Fruit fly (Drosophila melanogaster) whole organism, embryonic: ENCODE measurements around the gene rols.

Source experiments
- ATbp ChIP-seq: fragments of 200-800 bp; sonication (Bioruptor generic); optimal IDR thresholded peaks from 2 replicates; lab custom pipeline; 2017; ENCODE audit warnings: missing biosample characterization, mild to moderate bottlenecking, missing genetic modification characterization, missing genetic modification reagents
- Atf6 ChIP-seq: fragments of 200-800 bp; sonication (Bioruptor generic); IDR thresholded peaks from 2 replicates; pipeline ENCODE4 v1.3.6; 2022; ENCODE audit warnings: missing biosample characterization, missing genetic modification characterization
- Bdp1 ChIP-seq: fragments of 200-800 bp; sonication (Bioruptor generic); optimal IDR thresholded peaks from 3 replicates; lab custom pipeline; 2016; ENCODE audit warnings: missing biosample characterization, missing genetic modification characterization
- BtbVII ChIP-seq: fragments of 200-800 bp; sonication (Bioruptor generic); optimal IDR thresholded peaks from 3 replicates; lab custom pipeline; 2017; ENCODE audit warnings: missing biosample characterization, mild to moderate bottlenecking, missing genetic modification characterization
- CG10147 ChIP-seq: fragments of 200-800 bp; sonication (Bioruptor generic); optimal IDR thresholded peaks from 2 replicates; lab custom pipeline; 2019; ENCODE audit warnings: missing biosample characterization, mild to moderate bottlenecking, missing genetic modification characterization, moderate library complexity
- CG10267 ChIP-seq: fragments of 200-800 bp; sonication (Bioruptor generic); optimal IDR thresholded peaks from 2 replicates; lab custom pipeline; 2018; ENCODE audit warnings: missing biosample characterization, mild to moderate bottlenecking, missing genetic modification characterization, moderate library complexity
- CG10654 ChIP-seq: fragments of 200-800 bp; sonication (Bioruptor generic); optimal IDR thresholded peaks from 2 replicates; lab custom pipeline; 2016; ENCODE audit warnings: missing biosample characterization, missing genetic modification characterization
- CG12071 ChIP-seq: fragments of 200-800 bp; sonication (Bioruptor generic); optimal IDR thresholded peaks from 3 replicates; lab custom pipeline; 2018; ENCODE audit warnings: missing biosample characterization, mild to moderate bottlenecking, missing genetic modification characterization
- CG13424 ChIP-seq: fragments of 200-800 bp; sonication (Bioruptor generic); optimal IDR thresholded peaks from 2 replicates; lab custom pipeline; 2019; ENCODE audit warnings: missing biosample characterization, mild to moderate bottlenecking, missing genetic modification characterization, moderate library complexity
- CG14441 ChIP-seq: fragments of 200-800 bp; sonication (Bioruptor generic); IDR thresholded peaks from 2 replicates; pipeline ENCODE4 v1.3.6; 2022; ENCODE audit warnings: missing biosample characterization, missing genetic modification characterization
- CG14710 ChIP-seq: fragments of 200-800 bp; sonication (Bioruptor generic); optimal IDR thresholded peaks from 3 replicates; lab custom pipeline; 2019; ENCODE audit warnings: missing biosample characterization, mild to moderate bottlenecking, missing genetic modification characterization, moderate library complexity
- CG17385 ChIP-seq: fragments of 200-800 bp; sonication (Bioruptor generic); optimal IDR thresholded peaks from 3 replicates; lab custom pipeline; 2018; ENCODE audit warnings: missing biosample characterization, mild to moderate bottlenecking, missing genetic modification characterization
- CG32767 ChIP-seq: fragments of 200-800 bp; sonication (Bioruptor generic); IDR thresholded peaks from 2 replicates; pipeline ENCODE4 v1.3.6; 2022; ENCODE audit warnings: missing biosample characterization, missing genetic modification characterization
- CG4282 ChIP-seq: fragments of 200-800 bp; sonication (Bioruptor generic); optimal IDR thresholded peaks from 2 replicates; lab custom pipeline; 2016; ENCODE audit warnings: missing biosample characterization, missing genetic modification characterization
- CG6791 ChIP-seq: fragments of 200-800 bp; sonication (Bioruptor generic); IDR thresholded peaks from 3 replicates; pipeline ENCODE4 v1.3.6; 2022; ENCODE audit warnings: missing biosample characterization, missing genetic modification characterization; ENCODE audit not compliant: partially characterized antibody
- CG6813 ChIP-seq: fragments of 200-800 bp; sonication (Bioruptor generic); optimal IDR thresholded peaks from 2 replicates; lab custom pipeline; 2017; ENCODE audit warnings: missing biosample characterization, missing genetic modification characterization, mild to moderate bottlenecking, moderate library complexity, missing genetic modification reagents
- CG8281 ChIP-seq: fragments of 200-800 bp; sonication (Bioruptor generic); optimal IDR thresholded peaks from 2 replicates; lab custom pipeline; 2018; ENCODE audit warnings: missing biosample characterization, mild to moderate bottlenecking, missing genetic modification characterization, moderate library complexity
- CG8388 ChIP-seq: fragments of 200-800 bp; sonication (Bioruptor generic); optimal IDR thresholded peaks from 2 replicates; lab custom pipeline; 2019; ENCODE audit warnings: missing biosample characterization, mild to moderate bottlenecking, missing genetic modification characterization, moderate library complexity
- CG8924 ChIP-seq: fragments of 200-800 bp; optimal IDR thresholded peaks from 3 replicates; lab custom pipeline; 2019; ENCODE audit warnings: missing biosample characterization, mild to moderate bottlenecking, missing genetic modification characterization, moderate library complexity
- CrebB ChIP-seq: fragments of 200-800 bp; sonication (Bioruptor generic); optimal IDR thresholded peaks from 3 replicates; lab custom pipeline; 2018; ENCODE audit warnings: missing biosample characterization, mild to moderate bottlenecking, missing genetic modification characterization
- D ChIP-seq, 2 experiments: fragments of 200-800 bp in 1 of 2; fragments of >200 bp in 1 of 2; sonication (Bioruptor generic) in 1 of 2; optimal IDR thresholded peaks; 2 replicates in 1 of 2; 3 replicates in 1 of 2; lab custom pipeline; 2017; ENCODE audit warnings: mild to moderate bottlenecking in 1 of 2, missing biosample characterization in 1 of 2, missing genetic modification characterization in 1 of 2, missing genetic modification reagents in 1 of 2
- Fer1 ChIP-seq: fragments of 200-800 bp; sonication (Bioruptor generic); optimal IDR thresholded peaks from 2 replicates; lab custom pipeline; 2017; ENCODE audit warnings: missing biosample characterization, mild to moderate bottlenecking, missing genetic modification characterization
- Hr78 ChIP-seq, 2 experiments: fragments of 200-800 bp in 1 of 2; fragments of >200 bp in 1 of 2; sonication (Bioruptor generic) in 1 of 2; optimal IDR thresholded peaks; 2 replicates each; lab custom pipeline; 2017 to 2019; ENCODE audit warnings: missing biosample characterization in 2 of 2, missing genetic modification characterization in 2 of 2, mild to moderate bottlenecking in 1 of 2, moderate library complexity in 1 of 2
- Hsf ChIP-seq: fragments of 200-800 bp; sonication (Bioruptor generic); optimal IDR thresholded peaks from 3 replicates; lab custom pipeline; 2016; ENCODE audit warnings: missing biosample characterization, missing genetic modification characterization
- Kr ChIP-seq: fragments of 200-800 bp; sonication (Bioruptor generic); optimal IDR thresholded peaks from 2 replicates; lab custom pipeline; 2017; ENCODE audit warnings: missing biosample characterization, mild to moderate bottlenecking, missing genetic modification characterization
- Lim3 ChIP-seq: fragments of 200-800 bp; sonication (Bioruptor generic); IDR thresholded peaks from 2 replicates; pipeline ENCODE4 v1.3.6; 2022; ENCODE audit warnings: missing biosample characterization, missing genetic modification characterization
- Optix ChIP-seq: fragments of 200-800 bp; sonication (Bioruptor generic); IDR thresholded peaks from 3 replicates; pipeline ENCODE4 v1.3.6; 2022; ENCODE audit warnings: missing biosample characterization, missing genetic modification characterization
- PHDP ChIP-seq: fragments of 200-800 bp; sonication (Bioruptor generic); optimal IDR thresholded peaks from 3 replicates; lab custom pipeline; 2018; ENCODE audit warnings: missing biosample characterization, mild to moderate bottlenecking, missing genetic modification characterization, moderate library complexity
- Ravus ChIP-seq: fragments of 200-800 bp; sonication (Bioruptor generic); IDR thresholded peaks from 2 replicates; pipeline ENCODE4 v1.3.6; 2022; ENCODE audit warnings: missing biosample characterization, missing genetic modification characterization
- Rfx ChIP-seq: fragments of 200-800 bp; sonication (Bioruptor generic); IDR thresholded peaks from 2 replicates; pipeline ENCODE4 v1.3.6; 2022; ENCODE audit warnings: missing biosample characterization, missing genetic modification characterization
- Taf1 ChIP-seq: fragments of 200-800 bp; sonication (Bioruptor generic); IDR thresholded peaks from 2 replicates; pipeline ENCODE4 v1.3.6; 2022; ENCODE audit warnings: missing biosample characterization, missing genetic modification characterization
- Xrp1 ChIP-seq: fragments of 200-800 bp; sonication (Bioruptor generic); IDR thresholded peaks from 2 replicates; pipeline ENCODE4 v1.3.6; 2022; ENCODE audit warnings: missing biosample characterization, missing genetic modification characterization
- chif ChIP-seq, 2 experiments: fragments of 200-800 bp; sonication (Bioruptor generic); optimal IDR thresholded peaks; 3 replicates each; lab custom pipeline; 2016; ENCODE audit warnings: missing biosample characterization in 2 of 2, missing genetic modification characterization in 2 of 2
- chn ChIP-seq: fragments of 200-800 bp; sonication (Bioruptor generic); optimal IDR thresholded peaks from 2 replicates; lab custom pipeline; 2016; ENCODE audit warnings: missing biosample characterization, missing genetic modification characterization
- disco-r ChIP-seq: fragments of 200-800 bp; sonication (Bioruptor generic); optimal IDR thresholded peaks from 2 replicates; lab custom pipeline; 2016; ENCODE audit warnings: missing biosample characterization, missing genetic modification characterization
- en ChIP-seq: fragments of 200-800 bp; sonication (Bioruptor generic); optimal IDR thresholded peaks from 2 replicates; lab custom pipeline; 2016; ENCODE audit warnings: missing biosample characterization, missing genetic modification characterization
- esg ChIP-seq: fragments of 200-800 bp; sonication (Bioruptor generic); conservative IDR thresholded peaks from 2 replicates; pipeline ENCODE4 v1.3.6; 2022; ENCODE audit warnings: missing biosample characterization, missing genetic modification characterization
- ewg ChIP-seq: fragments of 200-800 bp; sonication (Bioruptor generic); optimal IDR thresholded peaks from 3 replicates; lab custom pipeline; 2017; ENCODE audit warnings: mild to moderate bottlenecking, missing biosample characterization, missing genetic modification reagents, missing genetic modification characterization
- exex ChIP-seq: fragments of 200-800 bp; sonication (Bioruptor generic); optimal IDR thresholded peaks from 4 replicates; lab custom pipeline; 2018; ENCODE audit warnings: missing biosample characterization, mild to moderate bottlenecking, missing genetic modification characterization, moderate library complexity
- fd64A ChIP-seq: fragments of 200-800 bp; sonication (Bioruptor generic); optimal IDR thresholded peaks from 3 replicates; lab custom pipeline; 2018; ENCODE audit warnings: missing biosample characterization, mild to moderate bottlenecking, missing genetic modification characterization
- gcm ChIP-seq: fragments of 200-800 bp; sonication (Bioruptor generic); optimal IDR thresholded peaks from 2 replicates; lab custom pipeline; 2019; ENCODE audit warnings: missing biosample characterization, mild to moderate bottlenecking, missing genetic modification characterization, moderate library complexity
- org-1 ChIP-seq: fragments of 200-800 bp; sonication (Bioruptor generic); optimal IDR thresholded peaks from 2 replicates; lab custom pipeline; 2017; ENCODE audit warnings: missing biosample characterization, missing genetic modification characterization
- ranshi ChIP-seq: fragments of 200-800 bp; sonication (Bioruptor generic); IDR thresholded peaks from 2 replicates; pipeline ENCODE4 v1.3.6; 2022; ENCODE audit warnings: missing biosample characterization, missing genetic modification characterization
- schlank ChIP-seq: fragments of 200-800 bp; sonication (Bioruptor generic); optimal IDR thresholded peaks from 2 replicates; lab custom pipeline; 2018; ENCODE audit warnings: missing biosample characterization, mild to moderate bottlenecking, missing genetic modification characterization
- tap ChIP-seq: fragments of 200-800 bp; optimal IDR thresholded peaks from 3 replicates; lab custom pipeline; 2019; ENCODE audit warnings: missing biosample characterization, mild to moderate bottlenecking, missing genetic modification characterization, moderate library complexity
- unc-4 ChIP-seq: fragments of 200-800 bp; sonication (Bioruptor generic); IDR thresholded peaks from 2 replicates; pipeline ENCODE4 v1.3.6; 2022; ENCODE audit warnings: missing biosample characterization, missing genetic modification characterization; ENCODE audit not compliant: partially characterized antibody
- vfl ChIP-seq: fragments of 200-800 bp; sonication (Bioruptor generic); optimal IDR thresholded peaks from 2 replicates; lab custom pipeline; 2016; ENCODE audit warnings: missing biosample characterization, missing genetic modification characterization
- wek ChIP-seq: fragments of 200-800 bp; sonication (Bioruptor generic); optimal IDR thresholded peaks from 3 replicates; lab custom pipeline; 2018; ENCODE audit warnings: missing biosample characterization, mild to moderate bottlenecking, missing genetic modification characterization, moderate library complexity

The rols gene

dm6 chr3L:12078551-12079318, 14.1 kb upstream of the rols start (continued):
- TF ChIP-seq wek (GFP tag; lab: Kevin White, UChicago): peak; percentile 42
- no peak for TF ChIP-seq chn (GFP tag; lab: Kevin White, UChicago)
- TF ChIP-seq Taf1 (GFP tag; lab: Robert Waterston, UW): no peak
- TF ChIP-seq Rfx: 0 out of 2 replicates have a peak, but pooled peaks have one; percentile 18
- TF ChIP-seq ranshi (GFP tag; lab: Robert Waterston, UW): no peak
- TF ChIP-seq ewg (GFP tag; lab: Kevin White, UChicago): no peak
- no peak for TF ChIP-seq esg
- no peak for TF ChIP-seq CG4282
- no peak for TF ChIP-seq D (optimal IDR thresholded peaks at IDR 0.05; lab: Kevin White, UChicago)
- peak; percentile 27 for TF ChIP-seq D (GFP tag; optimal IDR thresholded peaks at IDR 0.05; lab: Kevin White, UChicago)
- no peak for TF ChIP-seq chif (GFP tag; optimal IDR thresholded peaks at IDR 0.05; lab: Kevin White, UChicago)
- TF ChIP-seq BtbVII (GFP tag; lab: Kevin White, UChicago): peak; percentile 43
- no peak for TF ChIP-seq unc-4
- TF ChIP-seq gcm (GFP tag; lab: Kevin White, UChicago): no peak
- no peak for TF ChIP-seq Hsf (GFP tag; lab: Kevin White, UChicago)
- peak; percentile 23 for TF ChIP-seq CG6813 (GFP tag; lab: Kevin White, UChicago)
- peak; percentile 61 for TF ChIP-seq ATbp (GFP tag; lab: Kevin White, UChicago)
- peak; percentile 10 for TF ChIP-seq CrebB (tag; lab: Kevin White, UChicago)
- TF ChIP-seq CG10267 (tag; lab: Kevin White, UChicago): no peak
- TF ChIP-seq en (GFP tag; lab: Kevin White, UChicago): no peak
- peak; percentile 53 for TF ChIP-seq fd64A (GFP tag; lab: Kevin White, UChicago)
- peak; percentile 32; the same call in 1 of the 2 replicates for TF ChIP-seq Xrp1
- TF ChIP-seq disco-r (GFP tag; lab: Kevin White, UChicago): no peak
- peak; percentile 19 for TF ChIP-seq Kr (GFP tag; lab: Kevin White, UChicago)
- TF ChIP-seq CG17385 (GFP tag; lab: Kevin White, UChicago): peak; percentile 37
- peak; percentile 35 for TF ChIP-seq CG12071 (GFP tag; lab: Kevin White, UChicago)
- no peak for TF ChIP-seq schlank (tag; lab: Kevin White, UChicago)
- peak; percentile 65 for TF ChIP-seq CG8281 (tag; lab: Kevin White, UChicago)
- peak in 1 of 2 experiments; percentile 0 for TF ChIP-seq Hr78 (GFP tag; optimal IDR thresholded peaks at IDR 0.05; lab: Kevin White, UChicago)
- peak; percentile 24 for TF ChIP-seq exex
- TF ChIP-seq org-1 (GFP tag; lab: Kevin White, UChicago): no peak
- TF ChIP-seq PHDP: peak; percentile 13
- TF ChIP-seq vfl (GFP tag; lab: Kevin White, UChicago): no peak
- TF ChIP-seq CG13424 (tag; lab: Kevin White, UChicago): peak; percentile 27
- TF ChIP-seq CG10147 (GFP tag; lab: Kevin White, UChicago): no peak
- TF ChIP-seq CG6791: no peak
- no peak for TF ChIP-seq CG14441 (GFP tag; lab: Robert Waterston, UW)
- TF ChIP-seq Bdp1 (GFP tag; lab: Kevin White, UChicago): no peak
- TF ChIP-seq Lim3: no peak
- TF ChIP-seq CG8924: peak; percentile 26
- TF ChIP-seq CG32767 (GFP tag; lab: Robert Waterston, UW): no peak
- peak; percentile 47 for TF ChIP-seq CG14710 (tag; lab: Kevin White, UChicago)
- no peak for TF ChIP-seq CG10654 (GFP tag; lab: Kevin White, UChicago)
- TF ChIP-seq CG8388 (GFP tag; lab: Kevin White, UChicago): no peak
- no peak for TF ChIP-seq Ravus (GFP tag; lab: Robert Waterston, UW)
- TF ChIP-seq Optix (GFP tag; lab: Robert Waterston, UW): no peak
- TF ChIP-seq Atf6 (GFP tag; lab: Robert Waterston, UW): no peak; the same call in 1 of the 2 replicates
- TF ChIP-seq Fer1 (GFP tag; lab: Kevin White, UChicago): peak; percentile 27
- no peak for TF ChIP-seq tap (tag; lab: Kevin White, UChicago)
